Fruit fly (Drosophila melanogaster) whole organism, embryonic: ENCODE data around the gene ATPsynbeta.

Source experiments
- Antp ChIP-seq: fragments of 200-800 bp; sonication (Bioruptor generic); optimal IDR thresholded peaks from 3 replicates; lab custom pipeline; 2016; ENCODE audit warnings: missing biosample characterization, missing genetic modification characterization
- C15 ChIP-seq: fragments of 200-800 bp; sonication (Bioruptor generic); IDR thresholded peaks from 3 replicates; pipeline ENCODE4 v1.3.6; 2022; ENCODE audit warnings: missing biosample characterization, missing genetic modification characterization
- CG9215 ChIP-seq: fragments of 200-800 bp; sonication (Bioruptor generic); IDR thresholded peaks from 2 replicates; pipeline ENCODE4 v1.3.6; 2022; ENCODE audit warnings: missing biosample characterization, missing genetic modification characterization
- Hr51 ChIP-seq, 2 experiments: fragments of 200-800 bp; sonication (Bioruptor generic); optimal IDR thresholded peaks; 2 replicates in 1 of 2; 3 replicates in 1 of 2; lab custom pipeline; 2016 to 2018; ENCODE audit warnings: missing biosample characterization in 2 of 2, missing genetic modification characterization in 2 of 2, mild to moderate bottlenecking in 1 of 2, moderate library complexity in 1 of 2
- ap ChIP-seq: fragments of 200-800 bp; sonication (Bioruptor generic); IDR thresholded peaks from 2 replicates; pipeline ENCODE4 v1.3.6; 2022; ENCODE audit warnings: missing biosample characterization, missing genetic modification characterization
- fd96Cb ChIP-seq: fragments of 200-800 bp; sonication (Bioruptor generic); optimal IDR thresholded peaks from 2 replicates; lab custom pipeline; 2018; ENCODE audit warnings: missing biosample characterization, mild to moderate bottlenecking, missing genetic modification characterization, moderate library complexity
- fu2 ChIP-seq: fragments of 200-800 bp; sonication (Bioruptor generic); optimal IDR thresholded peaks from 2 replicates; lab custom pipeline; 2016; ENCODE audit warnings: missing biosample characterization, missing genetic modification characterization
- pan ChIP-seq, 4 experiments: fragments of >200 bp in 3 of 4; fragments of 200-800 bp in 1 of 4; sonication (Bioruptor generic) in 1 of 4; optimal IDR thresholded peaks in 3 of 4; IDR thresholded peaks in 1 of 4; 2 replicates each; pipeline versions ENCODE4 v1.3.6 to Lab custom; 2017 to 2022; ENCODE audit warnings: missing biosample characterization in 2 of 4, missing genetic modification characterization in 2 of 4, mixed read lengths in 1 of 4
- ranshi ChIP-seq: fragments of 200-800 bp; sonication (Bioruptor generic); IDR thresholded peaks from 2 replicates; pipeline ENCODE4 v1.3.6; 2022; ENCODE audit warnings: missing biosample characterization, missing genetic modification characterization

dm6 chr4:1032610-1033297 is 1.5 kb downstream of the ATPsynbeta start:
- TF ChIP-seq pan (optimal IDR thresholded peaks at IDR 0.05; lab: Kevin White, UChicago) (no peak), pan (GFP tag; optimal IDR thresholded peaks at IDR 0.05 in 1 of 2, IDR thresholded peaks at IDR 0.05 in 1 of 2) (no peak), C15 (GFP tag; lab: Robert Waterston, UW) (no peak), ap (GFP tag; lab: Robert Waterston, UW) (no peak), fd96Cb (no peak), fu2 (GFP tag; lab: Kevin White, UChicago) (no peak), Hr51 (GFP tag; optimal IDR thresholded peaks at IDR 0.05; lab: Kevin White, UChicago) (no peak), ranshi (no peak), CG9215 (GFP tag; lab: Robert Waterston, UW) (no peak), Antp (GFP tag; lab: Kevin White, UChicago) (no peak)
